Fruit fly (Drosophila melanogaster) whole organism: ENCODE measurements around the gene CG3630.

Source experiments
- CG8478 ChIP-seq: fragments of >200 bp; optimal IDR thresholded peaks from 2 replicates; lab custom pipeline; 2018; ENCODE audit warnings: inconsistent platforms
- Dll ChIP-seq: fragments of >200 bp; optimal IDR thresholded peaks from 2 replicates; lab custom pipeline; 2017
- EcR ChIP-seq, 2 experiments: fragments of >200 bp; optimal IDR thresholded peaks; 2 replicates each; lab custom pipeline; 2017; ENCODE audit warnings: missing biosample characterization in 2 of 2, missing genetic modification characterization in 2 of 2, missing genetic modification reagents in 2 of 2
- pan ChIP-seq: fragments of >200 bp; optimal IDR thresholded peaks from 2 replicates; lab custom pipeline; 2017
- psq ChIP-seq: fragments of >200 bp; optimal IDR thresholded peaks from 2 replicates; lab custom pipeline; 2017
- usp ChIP-seq: fragments of >200 bp; optimal IDR thresholded peaks from 2 replicates; lab custom pipeline; 2017; ENCODE audit warnings: missing biosample characterization, missing genetic modification characterization, mixed read lengths

DNA sequence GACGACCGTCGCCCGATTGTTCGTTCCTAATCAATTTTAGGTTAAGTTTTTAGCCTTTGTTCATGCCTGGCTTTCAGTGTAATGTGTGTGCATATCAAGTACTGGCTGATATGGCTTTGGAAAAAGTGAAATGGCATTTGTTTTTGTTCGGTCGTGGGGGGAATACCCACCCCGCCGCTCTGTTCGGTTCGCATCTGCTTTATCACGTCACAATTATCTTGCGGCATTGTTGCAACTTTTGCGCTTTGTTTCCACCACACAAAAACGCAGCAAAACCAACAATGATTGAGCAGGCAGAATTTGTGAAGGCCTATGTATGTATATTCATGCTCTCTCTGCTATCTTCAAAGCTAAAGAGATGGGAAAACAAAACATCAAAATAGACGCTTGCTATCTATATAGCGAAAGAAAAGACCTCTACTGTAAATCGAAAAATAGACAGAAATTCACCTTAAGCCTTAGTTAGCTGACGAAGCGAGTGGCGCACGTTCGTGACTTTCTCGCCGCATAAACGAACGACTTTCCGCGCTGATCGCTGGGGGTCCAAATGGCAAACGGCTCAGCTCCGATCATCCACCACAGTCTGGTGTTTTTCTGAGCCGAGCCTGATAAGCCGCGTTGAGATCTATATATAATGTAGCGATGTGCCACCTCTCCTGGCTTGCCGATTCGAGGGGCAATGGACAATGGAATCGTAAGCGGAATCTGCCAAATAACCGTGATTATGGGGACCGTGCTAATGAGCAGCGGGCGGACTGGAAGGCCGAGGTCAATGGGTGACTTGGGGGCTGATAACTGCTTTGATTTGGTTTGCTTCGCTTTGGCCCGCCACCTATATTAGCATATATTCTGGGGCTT lies 35.6 kb downstream of the CG3630 start:
- TF ChIP-seq psq (lab: Kevin White, UChicago) = no peak
- no peak for TF ChIP-seq pan (lab: Kevin White, UChicago)
- no peak for TF ChIP-seq usp (GFP tag; lab: Kevin White, UChicago)
- TF ChIP-seq EcR (GFP tag; optimal IDR thresholded peaks at IDR 0.05; lab: Kevin White, UChicago) = no peak
- TF ChIP-seq Dll (lab: Kevin White, UChicago) = no peak
- TF ChIP-seq CG8478 (lab: Kevin White, UChicago) = no peak
